Worm (Caenorhabditis elegans) whole organism, L3 larva: ENCODE measurements around the gene odr-8.

Experiments
- ZK546.5 ChIP-seq: sonication (generic microtip); optimal IDR thresholded peaks from 2 replicates; lab custom pipeline; 2017; ENCODE audit warnings: missing biosample characterization, missing genetic modification characterization
- ama-1 ChIP-seq: fragments of 150-350 bp; optimal IDR thresholded peaks from 2 replicates; lab custom pipeline; 2018
- egl-27 ChIP-seq: sonication (generic microtip); optimal IDR thresholded peaks from 4 replicates; lab custom pipeline; 2017; ENCODE audit warnings: missing biosample characterization, missing genetic modification reagents, missing genetic modification characterization
- fkh-10 ChIP-seq: sonication (generic microtip); optimal IDR thresholded peaks from 2 replicates; lab custom pipeline; 2017; ENCODE audit warnings: missing biosample characterization, missing genetic modification reagents, missing genetic modification characterization
- lin-15B ChIP-seq: fragments of 150-350 bp; optimal IDR thresholded peaks from 2 replicates; lab custom pipeline; 2014; ENCODE audit warnings: missing biosample characterization, missing genetic modification characterization
- mdl-1 ChIP-seq: fragments of 150-350 bp; optimal IDR thresholded peaks from 2 replicates; lab custom pipeline; 2014; ENCODE audit warnings: missing biosample characterization, missing genetic modification characterization
- nfya-1 ChIP-seq: sonication (generic microtip); optimal IDR thresholded peaks from 2 replicates; lab custom pipeline; 2017; ENCODE audit warnings: missing genetic modification characterization, mild to moderate bottlenecking, missing compliant biosample characterization, antibody characterized with exemption, moderate library complexity; ENCODE audit not compliant: insufficient read depth
- nhr-23 ChIP-seq: fragments of 150-350 bp; optimal IDR thresholded peaks from 2 replicates; lab custom pipeline; 2014; ENCODE audit warnings: missing biosample characterization, missing genetic modification reagents, missing genetic modification characterization
- nhr-237 ChIP-seq: fragments of 150-350 bp; optimal IDR thresholded peaks from 2 replicates; lab custom pipeline; 2014; ENCODE audit warnings: missing biosample characterization, missing genetic modification characterization
- nhr-25 ChIP-seq: sonication (generic microtip); optimal IDR thresholded peaks from 2 replicates; lab custom pipeline; 2017; ENCODE audit warnings: missing biosample characterization, missing genetic modification characterization
- pqm-1 ChIP-seq: fragments of 150-350 bp; optimal IDR thresholded peaks from 2 replicates; lab custom pipeline; 2017; ENCODE audit warnings: missing biosample characterization, missing genetic modification characterization, inconsistent platforms
- skn-1 ChIP-seq: fragments of 150-350 bp; optimal IDR thresholded peaks from 2 replicates; lab custom pipeline; 2014; ENCODE audit warnings: missing biosample characterization, missing genetic modification characterization
- tbx-2 ChIP-seq: sonication (generic microtip); optimal IDR thresholded peaks from 2 replicates; lab custom pipeline; 2016; ENCODE audit warnings: mild to moderate bottlenecking, missing genetic modification characterization, missing compliant biosample characterization
- unc-39 ChIP-seq: sonication (generic microtip); optimal IDR thresholded peaks from 4 replicates; lab custom pipeline; 2017; ENCODE audit warnings: missing biosample characterization, missing genetic modification characterization

DNA sequence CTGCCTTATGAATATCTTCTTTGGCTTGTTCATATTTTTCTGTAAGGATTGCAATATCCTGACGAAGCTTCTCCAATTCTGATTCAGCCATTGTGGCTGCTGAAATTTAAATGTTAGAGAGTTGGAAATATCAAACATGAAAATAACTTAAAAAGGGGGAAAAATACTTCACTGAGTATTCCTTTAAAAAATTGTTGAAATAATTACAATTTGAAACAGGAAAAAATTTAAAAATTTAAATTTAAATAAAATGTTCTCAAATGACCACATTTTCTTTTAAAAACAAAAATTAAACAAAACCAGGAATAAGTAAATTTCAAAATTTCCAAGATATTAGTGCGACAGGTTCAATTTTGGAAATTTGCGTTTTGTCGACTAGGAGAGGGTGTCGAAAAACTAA, 10.3 kb downstream of the odr-8 start, which contains the start of gene bicd-1:
- no peak for TF ChIP-seq pqm-1 (tag; lab: Kevin White, UChicago)
- no peak for TF ChIP-seq skn-1 (tag; lab: Kevin White, UChicago)
- no peak for TF ChIP-seq nhr-23 (tag; lab: Kevin White, UChicago)
- no peak for TF ChIP-seq ama-1 (lab: Kevin White, UChicago)
- no peak for TF ChIP-seq egl-27 (tag; lab: Kevin White, UChicago)
- TF ChIP-seq lin-15B (tag; lab: Kevin White, UChicago): no peak
- TF ChIP-seq unc-39 (tag; lab: Kevin White, UChicago): no peak
- no peak for TF ChIP-seq fkh-10 (GFP tag; lab: Kevin White, UChicago)
- no peak for TF ChIP-seq nfya-1 (tag; lab: Kevin White, UChicago)
- no peak for TF ChIP-seq mdl-1 (tag; lab: Kevin White, UChicago)
- TF ChIP-seq ZK546.5 (tag; lab: Kevin White, UChicago): no peak
- TF ChIP-seq tbx-2 (tag; lab: Kevin White, UChicago): no peak
- no peak for TF ChIP-seq nhr-237 (tag; lab: Kevin White, UChicago)
- no peak for TF ChIP-seq nhr-25
